Worm (Caenorhabditis elegans): ENCODE measurements around the gene zipt-17.

- TF ChIP-seq hlh-8 (tag; optimal IDR thresholded peaks at IDR 0.05) (no peak), pha-4 (tag; optimal IDR thresholded peaks at IDR 0.05) (no peak), ceh-24 (tag; optimal IDR thresholded peaks at IDR 0.05) (no peak), ama-1 (optimal IDR thresholded peaks at IDR 0.05) (no peak), tbx-2 (tag; optimal IDR thresholded peaks at IDR 0.05) (no peak), hlh-6 (tag; optimal IDR thresholded peaks at IDR 0.05) (no peak), fkh-6 (tag; optimal IDR thresholded peaks at IDR 0.05) (no peak), fkh-10 (GFP tag; optimal IDR thresholded peaks at IDR 0.05) (no peak), ref-2 (tag; optimal IDR thresholded peaks at IDR 0.05) (no peak), ceh-31 (tag; optimal IDR thresholded peaks at IDR 0.05) (no peak), nhr-11 (tag; optimal IDR thresholded peaks at IDR 0.05) (no peak)
These were observed 38.9 kb upstream of the zipt-17 start for ce11 chrIV:17406119-17406518.
